Fruit fly (Drosophila melanogaster) whole organism, pupa: ENCODE data around the gene CG14258.
A peak's percentile ranks its signal among the peaks of the same experiment; 100 is the strongest.

Source experiments
- CG10348 ChIP-seq: fragments of 200-800 bp; sonication (Bioruptor generic); IDR thresholded peaks from 2 replicates; pipeline ENCODE4 v1.3.6; 2022; ENCODE audit warnings: missing biosample characterization, missing genetic modification characterization
- CG12605 ChIP-seq: fragments of 200-800 bp; sonication (Bioruptor generic); IDR thresholded peaks from 2 replicates; pipeline ENCODE4 v1.3.6; 2022; ENCODE audit warnings: missing biosample characterization, missing genetic modification characterization
- CG13204 ChIP-seq: fragments of 200-800 bp; sonication (Bioruptor generic); optimal IDR thresholded peaks from 2 replicates; lab custom pipeline; 2018; ENCODE audit warnings: missing biosample characterization, mild to moderate bottlenecking, missing genetic modification characterization, moderate library complexity
- CG14655 ChIP-seq: fragments of 200-800 bp; sonication (Bioruptor generic); optimal IDR thresholded peaks from 3 replicates; lab custom pipeline; 2017; ENCODE audit warnings: mild to moderate bottlenecking, missing biosample characterization, missing genetic modification reagents, missing genetic modification characterization
- CG15710 ChIP-seq: fragments of 200-800 bp; sonication (Bioruptor generic); optimal IDR thresholded peaks from 2 replicates; lab custom pipeline; 2018; ENCODE audit warnings: missing biosample characterization, mild to moderate bottlenecking, missing genetic modification characterization, moderate library complexity
- CG17806 ChIP-seq: fragments of 200-800 bp; sonication (Bioruptor generic); optimal IDR thresholded peaks from 2 replicates; lab custom pipeline; 2018; ENCODE audit warnings: missing biosample characterization, mild to moderate bottlenecking, missing genetic modification characterization, moderate library complexity
- CG32121 ChIP-seq: fragments of 200-800 bp; sonication (Bioruptor generic); IDR thresholded peaks from 2 replicates; pipeline ENCODE4 v1.3.6; 2022; ENCODE audit warnings: missing biosample characterization, missing genetic modification characterization
- CG34367 ChIP-seq: fragments of 200-800 bp; sonication (Bioruptor generic); optimal IDR thresholded peaks from 2 replicates; lab custom pipeline; 2018; ENCODE audit warnings: missing biosample characterization, mild to moderate bottlenecking, missing genetic modification characterization
- CG4496 ChIP-seq: fragments of 200-800 bp; sonication (Bioruptor generic); IDR thresholded peaks from 3 replicates; pipeline ENCODE4 v1.3.6; 2022; ENCODE audit warnings: missing biosample characterization, missing genetic modification characterization
- CG8159 ChIP-seq: fragments of 200-800 bp; sonication (Bioruptor generic); optimal IDR thresholded peaks from 3 replicates; lab custom pipeline; 2018; ENCODE audit warnings: missing biosample characterization, mild to moderate bottlenecking, missing genetic modification characterization, moderate library complexity
- CG8301 ChIP-seq: fragments of 200-800 bp; sonication (Bioruptor generic); optimal IDR thresholded peaks from 2 replicates; lab custom pipeline; 2018; ENCODE audit warnings: missing biosample characterization, mild to moderate bottlenecking, missing genetic modification characterization
- CG9948 ChIP-seq: fragments of 200-800 bp; sonication (Bioruptor generic); optimal IDR thresholded peaks from 2 replicates; lab custom pipeline; 2018; ENCODE audit warnings: missing biosample characterization, mild to moderate bottlenecking, missing genetic modification characterization, moderate library complexity
- D1 ChIP-seq: fragments of 200-800 bp; sonication (Bioruptor generic); optimal IDR thresholded peaks from 2 replicates; lab custom pipeline; 2018; ENCODE audit warnings: missing biosample characterization, mild to moderate bottlenecking, missing genetic modification characterization, moderate library complexity
- EcR ChIP-seq: fragments of 200-800 bp; sonication (Bioruptor generic); optimal IDR thresholded peaks from 3 replicates; lab custom pipeline; 2019; ENCODE audit warnings: missing biosample characterization, missing genetic modification characterization, mild to moderate bottlenecking, moderate library complexity, missing genetic modification reagents
- Ets98B ChIP-seq: fragments of 200-800 bp; sonication (Bioruptor generic); IDR thresholded peaks from 2 replicates; pipeline ENCODE4 v1.3.6; 2022; ENCODE audit warnings: missing biosample characterization, missing genetic modification characterization
- Pif1A ChIP-seq: fragments of 200-800 bp; sonication (Bioruptor generic); optimal IDR thresholded peaks from 3 replicates; lab custom pipeline; 2016; ENCODE audit warnings: missing biosample characterization, missing genetic modification characterization
- Pif1B ChIP-seq: fragments of 200-800 bp; sonication (Bioruptor generic); optimal IDR thresholded peaks from 3 replicates; lab custom pipeline; 2016; ENCODE audit warnings: missing biosample characterization, missing genetic modification characterization
- Snoo ChIP-seq: fragments of 200-800 bp; sonication (Bioruptor generic); optimal IDR thresholded peaks from 3 replicates; lab custom pipeline; 2017; ENCODE audit warnings: missing biosample characterization, mild to moderate bottlenecking, missing genetic modification characterization, inconsistent platforms
- fd96Ca ChIP-seq: fragments of 200-800 bp; sonication (Bioruptor generic); IDR thresholded peaks from 3 replicates; pipeline ENCODE4 v1.3.6; 2022; ENCODE audit warnings: missing biosample characterization, missing genetic modification characterization
- gl ChIP-seq: fragments of 200-800 bp; sonication (Bioruptor generic); optimal IDR thresholded peaks from 2 replicates; lab custom pipeline; 2018; ENCODE audit warnings: missing biosample characterization, mild to moderate bottlenecking, missing genetic modification characterization
- rn ChIP-seq: fragments of 200-800 bp; sonication (Bioruptor generic); IDR thresholded peaks from 2 replicates; pipeline ENCODE4 v1.3.6; 2022; ENCODE audit warnings: missing biosample characterization, missing genetic modification characterization

The CG14258 gene

dm6 chr3R:27134728-27135361 lies 41.9 kb downstream of the CG14258 start:
- TF ChIP-seq CG4496 (GFP tag; lab: Robert Waterston, UW), result 0 out of 3 replicates have a peak, but pooled peaks have one; percentile 17
- TF ChIP-seq CG14655, result no peak
- no peak for TF ChIP-seq CG34367 (tag; lab: Kevin White, UChicago)

dm6 chr3R:27135692-27136641 lies 43.0 kb downstream of the CG14258 start:
- TF ChIP-seq rn (GFP tag; lab: Robert Waterston, UW), result no peak
- 0 out of 3 replicates have a peak, but pooled peaks have one; percentile 31 for TF ChIP-seq fd96Ca (GFP tag; lab: Robert Waterston, UW)
- no peak for TF ChIP-seq CG10348 (GFP tag; lab: Robert Waterston, UW)
- TF ChIP-seq gl (tag; lab: Kevin White, UChicago), result peak; percentile 68
- TF ChIP-seq EcR (GFP tag; lab: Kevin White, UChicago), result no peak
- peak; percentile 68 for TF ChIP-seq Pif1B (GFP tag; lab: Kevin White, UChicago)
- TF ChIP-seq CG8301 (tag; lab: Kevin White, UChicago), result no peak
- no peak for TF ChIP-seq CG4496 (GFP tag; lab: Robert Waterston, UW)
- TF ChIP-seq CG17806 (tag; lab: Kevin White, UChicago), result no peak
- TF ChIP-seq D1 (tag; lab: Kevin White, UChicago), result no peak
- TF ChIP-seq CG15710 (tag; lab: Kevin White, UChicago), result peak; percentile 33
- peak; percentile 28 for TF ChIP-seq CG14655
- TF ChIP-seq Snoo (tag; lab: Kevin White, UChicago), result peak; percentile 45
- TF ChIP-seq CG8159 (tag; lab: Kevin White, UChicago), result peak; percentile 56
- TF ChIP-seq CG34367 (tag; lab: Kevin White, UChicago), result peak; percentile 54
- no peak for TF ChIP-seq CG12605 (GFP tag; lab: Robert Waterston, UW)
- no peak for TF ChIP-seq Ets98B
- TF ChIP-seq Pif1A, result peak; percentile 69
- TF ChIP-seq CG32121 (GFP tag; lab: Robert Waterston, UW), result peak; percentile 10; the same call in 1 of the 2 replicates
- TF ChIP-seq CG13204 (GFP tag; lab: Kevin White, UChicago), result peak; percentile 18
- peak; percentile 9 for TF ChIP-seq CG9948

- TF ChIP-seq CG14655 (no peak), CG12605 (GFP tag; lab: Robert Waterston, UW) (0 out of 2 replicates have a peak, but pooled peaks have one; percentile 12)
Measured at dm6 chr3R:27137914-27138323, 45.0 kb downstream of the CG14258 start.

dm6 chr3R:27138700-27139099 lies 45.8 kb downstream of the CG14258 start:
- TF ChIP-seq Pif1B (GFP tag; lab: Kevin White, UChicago) (no peak), CG14655 (no peak), gl (tag; lab: Kevin White, UChicago) (no peak), CG10348 (GFP tag; lab: Robert Waterston, UW) (no peak), CG9948 (no peak), CG12605 (GFP tag; lab: Robert Waterston, UW) (no peak), Ets98B (no peak), CG17806 (tag; lab: Kevin White, UChicago) (no peak), CG8301 (tag; lab: Kevin White, UChicago) (no peak), CG15710 (tag; lab: Kevin White, UChicago) (no peak), CG8159 (tag; lab: Kevin White, UChicago) (no peak), EcR (GFP tag; lab: Kevin White, UChicago) (no peak)

- TF ChIP-seq CG4496 (GFP tag; lab: Robert Waterston, UW) (peak; percentile 40; the same call in 1 of the 3 replicates), EcR (GFP tag; lab: Kevin White, UChicago) (peak; percentile 8), CG34367 (tag; lab: Kevin White, UChicago) (no peak), fd96Ca (GFP tag; lab: Robert Waterston, UW) (peak; percentile 46; the same call in 1 of the 3 replicates), CG14655 (peak; percentile 43), Ets98B (0 out of 2 replicates have a peak, but pooled peaks have one; percentile 9), CG17806 (tag; lab: Kevin White, UChicago) (peak; percentile 4), Pif1A (peak; percentile 66), Snoo (tag; lab: Kevin White, UChicago) (peak; percentile 58), Pif1B (GFP tag; lab: Kevin White, UChicago) (peak; percentile 41), CG8159 (tag; lab: Kevin White, UChicago) (peak; percentile 65), CG12605 (GFP tag; lab: Robert Waterston, UW) (no peak), CG15710 (tag; lab: Kevin White, UChicago) (peak; percentile 49), CG9948 (no peak)
Measured at dm6 chr3R:27139963-27140362, 47.0 kb downstream of the CG14258 start.
